Worm (Caenorhabditis elegans) whole organism, L4/young adult: ENCODE data around the gene ssu-1.

Source experiments
- W03F9.2 ChIP-seq: fragments of 150-350 bp; optimal IDR thresholded peaks from 2 replicates; lab custom pipeline; 2014; ENCODE audit warnings: missing biosample characterization, missing genetic modification characterization
- him-1 ChIP-seq: sonication (generic microtip); optimal IDR thresholded peaks from 2 replicates; lab custom pipeline; 2016; ENCODE audit warnings: missing genotype, missing genetic modification reagents, missing genetic modification characterization, missing compliant biosample characterization

DNA sequence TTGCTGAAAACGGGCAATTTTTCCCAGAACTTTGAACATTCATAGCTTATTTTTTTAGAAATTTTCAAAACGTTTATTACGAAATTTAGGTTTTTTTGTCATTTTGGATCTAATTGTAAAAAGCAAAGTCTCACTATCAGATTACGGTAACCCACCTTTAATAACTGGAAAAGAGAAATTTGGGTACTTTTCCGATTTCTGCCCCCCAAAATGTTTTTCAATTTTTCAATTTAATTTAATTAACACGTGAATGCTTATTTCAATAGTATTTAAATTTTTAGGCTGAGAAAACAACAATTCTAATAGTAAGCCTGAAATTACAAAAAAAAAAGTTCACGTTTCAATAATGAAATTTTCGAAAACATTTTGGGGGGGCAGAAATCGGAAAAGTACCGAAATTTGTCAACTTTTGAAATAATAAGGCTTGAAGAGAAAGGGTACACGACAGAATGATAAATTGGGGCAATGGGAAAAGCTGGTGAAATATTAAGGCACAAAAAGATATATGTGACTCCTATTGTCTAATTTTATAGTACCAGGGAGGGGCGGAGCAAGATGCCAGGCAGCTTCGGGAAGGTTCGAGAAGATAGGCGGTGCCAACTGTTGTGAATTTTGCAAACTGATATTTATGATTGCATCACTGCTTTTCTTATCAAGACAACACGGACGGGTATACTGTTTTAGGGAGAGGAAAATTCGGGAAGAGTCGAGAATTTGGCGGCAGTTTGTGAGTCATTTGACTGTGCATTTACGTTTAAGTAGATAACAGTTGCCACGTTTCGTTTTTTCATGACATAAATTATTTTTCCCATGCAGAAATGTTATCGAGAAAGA is 31.2 kb upstream of the ssu-1 start, which contains the start of gene F19B2.5:
- TF ChIP-seq W03F9.2 (tag; lab: Kevin White, UChicago): no peak
- no peak for TF ChIP-seq him-1 (tag; lab: Kevin White, UChicago)
